Worm (Caenorhabditis elegans) whole organism, L4 larva: ENCODE results near the gene str-145.

Experiments used
- D1046.2 ChIP-seq: fragments of 200-800 bp; sonication (Bioruptor generic); IDR thresholded peaks from 2 replicates; pipeline ENCODE4 v1.3.6; 2022; ENCODE audit warnings: missing genetic modification characterization, missing compliant biosample characterization
- F10B5.3 ChIP-seq: sonication (generic microtip); optimal IDR thresholded peaks from 2 replicates; lab custom pipeline; 2016; ENCODE audit warnings: mild to moderate bottlenecking, missing genetic modification characterization, missing compliant biosample characterization
- F26F4.8 ChIP-seq: fragments of 200-800 bp; sonication (Bioruptor generic); conservative IDR thresholded peaks from 2 replicates; pipeline ENCODE4 v1.3.6; 2022; ENCODE audit warnings: missing genetic modification characterization, missing compliant biosample characterization
- F44E2.7 ChIP-seq: fragments of 200-800 bp; sonication (Bioruptor generic); IDR thresholded peaks from 2 replicates; pipeline ENCODE4 v2.1.2; 2022; ENCODE audit warnings: missing genetic modification characterization, missing compliant biosample characterization
- F49E8.2 ChIP-seq: sonication (generic microtip); optimal IDR thresholded peaks from 2 replicates; lab custom pipeline; 2016; ENCODE audit warnings: missing compliant biosample characterization, mild to moderate bottlenecking, missing genetic modification characterization, borderline replicate concordance
- R02D3.7 ChIP-seq: fragments of 150-350 bp; sonication (generic microtip); optimal IDR thresholded peaks from 3 replicates; lab custom pipeline; 2014; ENCODE audit warnings: missing biosample characterization, missing genetic modification characterization
- Y5F2A.4 ChIP-seq: fragments of 200-800 bp; sonication (Bioruptor generic); optimal IDR thresholded peaks from 2 replicates; lab custom pipeline; 2018; ENCODE audit warnings: mild to moderate bottlenecking, missing genetic modification characterization, missing compliant biosample characterization
- Y75B8A.6 ChIP-seq: fragments of 200-800 bp; sonication (Bioruptor generic); IDR thresholded peaks from 2 replicates; pipeline ENCODE4 v1.3.6; 2022; ENCODE audit warnings: missing genetic modification reagents, missing genetic modification characterization, missing compliant biosample characterization
- ZK546.5 ChIP-seq, 2 experiments: sonication (generic microtip); optimal IDR thresholded peaks; 2 replicates each; lab custom pipeline; 2017; ENCODE audit warnings: missing biosample characterization in 2 of 2, missing genetic modification characterization in 2 of 2
- aly-2 ChIP-seq: sonication (generic microtip); optimal IDR thresholded peaks from 2 replicates; lab custom pipeline; 2018; ENCODE audit warnings: missing biosample characterization, missing genetic modification characterization
- arid-1 ChIP-seq: fragments of 200-800 bp; sonication (Bioruptor generic); conservative IDR thresholded peaks from 2 replicates; pipeline ENCODE4 v1.3.6; 2022; ENCODE audit warnings: missing genetic modification reagents, missing genetic modification characterization, missing compliant biosample characterization
- attf-4 ChIP-seq: sonication (generic microtip); optimal IDR thresholded peaks from 3 replicates; lab custom pipeline; 2017; ENCODE audit warnings: missing biosample characterization, missing genetic modification characterization
- ceh-20 ChIP-seq: fragments of 200-800 bp; sonication (Bioruptor generic); IDR thresholded peaks from 2 replicates; pipeline ENCODE4 v1.3.6; 2022; ENCODE audit warnings: missing genetic modification reagents, missing genetic modification characterization, missing compliant biosample characterization
- ceh-32 ChIP-seq: sonication (generic microtip); optimal IDR thresholded peaks from 2 replicates; lab custom pipeline; 2016; ENCODE audit warnings: mild to moderate bottlenecking, missing genetic modification characterization, missing compliant biosample characterization; ENCODE audit not compliant: poor library complexity
- ceh-44 ChIP-seq: fragments of 200-800 bp; sonication (Bioruptor generic); IDR thresholded peaks from 2 replicates; pipeline ENCODE4 v1.3.6; 2022; ENCODE audit warnings: missing genetic modification reagents, missing genetic modification characterization, missing compliant biosample characterization
- ceh-82 ChIP-seq: sonication (generic microtip); optimal IDR thresholded peaks from 2 replicates; lab custom pipeline; 2017; ENCODE audit warnings: missing biosample characterization, missing genetic modification characterization
- cey-2 ChIP-seq: sonication (generic microtip); optimal IDR thresholded peaks from 3 replicates; lab custom pipeline; 2017; ENCODE audit warnings: missing genetic modification characterization, mild to moderate bottlenecking, missing compliant biosample characterization, antibody characterized with exemption, borderline replicate concordance; ENCODE audit not compliant: insufficient read depth
- ctbp-1 ChIP-seq: fragments of 200-800 bp; sonication (Bioruptor generic); IDR thresholded peaks from 2 replicates; pipeline ENCODE4 v1.3.6; 2022; ENCODE audit warnings: missing genetic modification reagents, missing genetic modification characterization, missing compliant biosample characterization
- daf-16 ChIP-seq, 3 experiments: sonication (generic microtip); optimal IDR thresholded peaks; 2 replicates each; lab custom pipeline; 2016 to 2017; ENCODE audit warnings: missing genetic modification characterization in 3 of 3, missing genetic modification reagents in 3 of 3, mild to moderate bottlenecking in 2 of 3, missing compliant biosample characterization in 2 of 3, missing biosample characterization in 1 of 3, moderate library complexity in 1 of 3
- daf-19 ChIP-seq: fragments of 200-800 bp; sonication (Bioruptor generic); conservative IDR thresholded peaks from 2 replicates; pipeline ENCODE4 v1.3.6; 2022; ENCODE audit warnings: missing genetic modification characterization, missing compliant biosample characterization
- dmd-6 ChIP-seq: fragments of 200-800 bp; sonication (Bioruptor generic); IDR thresholded peaks from 2 replicates; pipeline ENCODE4 v1.3.6; 2022; ENCODE audit warnings: missing genetic modification reagents, missing genetic modification characterization, missing compliant biosample characterization
- dve-1 ChIP-seq: sonication (generic microtip); optimal IDR thresholded peaks from 2 replicates; lab custom pipeline; 2017; ENCODE audit warnings: antibody characterized with exemption, mild to moderate bottlenecking, missing genetic modification characterization, missing compliant biosample characterization; ENCODE audit not compliant: insufficient read depth
- egl-27 ChIP-seq: sonication (generic microtip); optimal IDR thresholded peaks from 3 replicates; lab custom pipeline; 2017; ENCODE audit warnings: missing biosample characterization, missing genetic modification reagents, missing genetic modification characterization
- gei-8 ChIP-seq: fragments of 200-800 bp; sonication (Bioruptor generic); optimal IDR thresholded peaks from 2 replicates; lab custom pipeline; 2018; ENCODE audit warnings: mild to moderate bottlenecking, missing genetic modification characterization, missing compliant biosample characterization
- hif-1 ChIP-seq, 2 experiments: sonication (generic microtip); optimal IDR thresholded peaks; 2 replicates each; lab custom pipeline; 2016 to 2017; ENCODE audit warnings: missing compliant biosample characterization in 2 of 2, missing genetic modification characterization in 2 of 2, missing genetic modification reagents in 2 of 2, missing genotype in 2 of 2, mild to moderate bottlenecking in 1 of 2
- hlh-11 ChIP-seq: fragments of 200-800 bp; sonication (Bioruptor generic); optimal IDR thresholded peaks from 2 replicates; lab custom pipeline; 2018; ENCODE audit warnings: mild to moderate bottlenecking, missing genetic modification characterization, missing compliant biosample characterization
- hlh-30 ChIP-seq: sonication (generic microtip); optimal IDR thresholded peaks from 2 replicates; lab custom pipeline; 2017; ENCODE audit warnings: antibody characterized with exemption, mild to moderate bottlenecking, missing genetic modification characterization, missing compliant biosample characterization; ENCODE audit not compliant: insufficient read depth
- hmg-1.1 ChIP-seq: fragments of 200-800 bp; sonication (Bioruptor generic); IDR thresholded peaks from 2 replicates; pipeline ENCODE4 v1.3.6; 2022; ENCODE audit warnings: missing genetic modification reagents, missing genetic modification characterization, missing compliant biosample characterization
- lin-38 ChIP-seq: fragments of 200-800 bp; sonication (Bioruptor generic); IDR thresholded peaks from 2 replicates; pipeline ENCODE4 v1.3.6; 2022; ENCODE audit warnings: missing genetic modification reagents, missing genetic modification characterization, missing compliant biosample characterization
- lin-39 ChIP-seq: fragments of 150-350 bp; optimal IDR thresholded peaks from 2 replicates; lab custom pipeline; 2014; ENCODE audit warnings: missing biosample characterization, missing genetic modification reagents, missing genetic modification characterization
- lir-3 ChIP-seq: sonication (generic microtip); optimal IDR thresholded peaks from 2 replicates; lab custom pipeline; 2016; ENCODE audit warnings: mild to moderate bottlenecking, missing genetic modification characterization, missing compliant biosample characterization
- lsy-2 ChIP-seq, 2 experiments: fragments of 150-350 bp in 1 of 2; sonication (generic microtip) in 1 of 2; optimal IDR thresholded peaks; 2 replicates each; lab custom pipeline; 2014 to 2017; ENCODE audit warnings: missing biosample characterization in 2 of 2, missing genetic modification characterization in 2 of 2
- madf-5 ChIP-seq, 2 experiments: fragments of 200-800 bp; sonication (Bioruptor generic); IDR thresholded peaks; 2 replicates each; pipeline ENCODE4 v1.3.6; 2022; ENCODE audit warnings: missing compliant biosample characterization in 2 of 2, missing genetic modification characterization in 2 of 2
- mdt-29 ChIP-seq: fragments of 200-800 bp; sonication (Bioruptor generic); IDR thresholded peaks from 2 replicates; pipeline ENCODE4 v1.3.6; 2022; ENCODE audit warnings: missing genetic modification reagents, missing genetic modification characterization, missing compliant biosample characterization
- nhr-10 ChIP-seq: fragments of 150-350 bp; optimal IDR thresholded peaks from 2 replicates; lab custom pipeline; 2014; ENCODE audit warnings: missing biosample characterization, missing genetic modification characterization
- nhr-102 ChIP-seq: sonication (generic microtip); optimal IDR thresholded peaks from 2 replicates; lab custom pipeline; 2016; ENCODE audit warnings: mild to moderate bottlenecking, missing genetic modification characterization, moderate library complexity, missing compliant biosample characterization
- nhr-237 ChIP-seq: sonication (generic microtip); optimal IDR thresholded peaks from 2 replicates; lab custom pipeline; 2017; ENCODE audit warnings: missing biosample characterization, missing genetic modification characterization
- nhr-41 ChIP-seq: fragments of 200-800 bp; sonication (Bioruptor generic); IDR thresholded peaks from 2 replicates; pipeline ENCODE4 v1.3.6; 2022; ENCODE audit warnings: missing genetic modification reagents, missing genetic modification characterization, missing compliant biosample characterization
- nhr-42 ChIP-seq: fragments of 200-800 bp; sonication (Bioruptor generic); IDR thresholded peaks from 2 replicates; pipeline ENCODE4 v1.3.6; 2022; ENCODE audit warnings: missing genetic modification characterization, missing compliant biosample characterization
- nhr-48 ChIP-seq: sonication (generic microtip); optimal IDR thresholded peaks from 2 replicates; lab custom pipeline; 2016; ENCODE audit warnings: mild to moderate bottlenecking, missing genetic modification characterization, missing compliant biosample characterization
- nhr-6 ChIP-seq: fragments of 150-350 bp; optimal IDR thresholded peaks from 2 replicates; lab custom pipeline; 2014; ENCODE audit warnings: missing biosample characterization, missing genetic modification characterization
- nhr-76 ChIP-seq: fragments of 150-350 bp; optimal IDR thresholded peaks from 2 replicates; lab custom pipeline; 2014; ENCODE audit warnings: missing biosample characterization, missing genetic modification characterization
- nhr-77 ChIP-seq: fragments of 150-350 bp; optimal IDR thresholded peaks from 2 replicates; lab custom pipeline; 2014; ENCODE audit warnings: missing biosample characterization, missing genetic modification characterization
- php-3 ChIP-seq: fragments of 200-800 bp; sonication (Bioruptor generic); IDR thresholded peaks from 2 replicates; pipeline ENCODE4 v1.3.6; 2022; ENCODE audit warnings: missing genetic modification reagents, missing genetic modification characterization, missing compliant biosample characterization
- saeg-2 ChIP-seq: fragments of 200-800 bp; sonication (Bioruptor generic); IDR thresholded peaks from 2 replicates; pipeline ENCODE4 v1.3.6; 2022; ENCODE audit warnings: missing genetic modification reagents, missing genetic modification characterization, missing compliant biosample characterization
- sdz-12 ChIP-seq: fragments of 200-800 bp; sonication (Bioruptor generic); optimal IDR thresholded peaks from 2 replicates; lab custom pipeline; 2018; ENCODE audit warnings: mild to moderate bottlenecking, missing genetic modification characterization, missing compliant biosample characterization
- set-16 ChIP-seq: fragments of 200-800 bp; sonication (Bioruptor generic); IDR thresholded peaks from 2 replicates; pipeline ENCODE4 v1.3.6; 2022; ENCODE audit warnings: missing genetic modification reagents, missing genetic modification characterization, missing compliant biosample characterization
- spr-1 ChIP-seq: sonication (generic microtip); optimal IDR thresholded peaks from 2 replicates; lab custom pipeline; 2016; ENCODE audit warnings: mild to moderate bottlenecking, missing genetic modification characterization, missing compliant biosample characterization
- tag-97 ChIP-seq: fragments of 200-800 bp; sonication (Bioruptor generic); IDR thresholded peaks from 2 replicates; pipeline ENCODE4 v1.3.6; 2022; ENCODE audit warnings: missing genetic modification characterization, missing compliant biosample characterization
- unc-39 ChIP-seq: sonication (generic microtip); optimal IDR thresholded peaks from 2 replicates; lab custom pipeline; 2017; ENCODE audit warnings: missing biosample characterization, missing genetic modification characterization
- ztf-11 ChIP-seq: fragments of 150-350 bp; optimal IDR thresholded peaks from 2 replicates; lab custom pipeline; 2014; ENCODE audit warnings: missing biosample characterization, missing genetic modification characterization

str-145 gene

DNA sequence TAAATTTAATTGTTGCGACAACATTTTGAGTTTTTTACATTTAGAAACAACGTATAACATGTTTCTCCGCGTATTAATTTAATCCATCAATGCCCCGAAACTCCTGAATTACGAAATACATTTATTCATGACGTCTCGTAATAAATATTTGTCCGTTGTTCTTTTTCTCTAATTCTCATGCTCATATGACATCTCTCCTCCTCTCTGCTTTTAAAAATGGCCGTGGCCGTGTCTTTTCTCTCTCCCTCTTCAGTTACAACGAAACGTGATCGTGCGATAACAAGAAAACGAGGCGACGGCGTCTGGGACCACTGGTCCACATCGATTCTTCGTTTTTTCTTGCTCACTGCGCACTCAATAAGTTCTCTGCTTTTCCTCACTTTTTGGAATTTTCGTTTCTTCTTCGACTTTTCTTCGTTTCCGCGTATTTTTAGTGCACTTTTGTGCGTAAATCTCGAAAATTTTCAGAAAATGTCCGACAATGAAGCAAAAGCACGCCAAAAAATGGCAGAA is 32.1 kb upstream of the str-145 start, which contains the start of gene snap-1 (continued):
- TF ChIP-seq ctbp-1 (GFP tag; lab: Robert Waterston, UW): peak; percentile 58; the same call in 1 of the 2 replicates
- TF ChIP-seq ceh-44 (GFP tag; lab: Robert Waterston, UW): peak; percentile 36; the same call in 1 of the 2 replicates
- no peak for TF ChIP-seq daf-16 (GFP tag; optimal IDR thresholded peaks at IDR 0.05; lab: Kevin White, UChicago)
- TF ChIP-seq daf-16 (tag; optimal IDR thresholded peaks at IDR 0.05; lab: Kevin White, UChicago): peak; percentile 57
- TF ChIP-seq nhr-41 (GFP tag; lab: Robert Waterston, UW): no peak
- TF ChIP-seq nhr-6 (tag; lab: Kevin White, UChicago): no peak
- TF ChIP-seq sdz-12 (GFP tag; lab: Kevin White, UChicago): no peak
- TF ChIP-seq unc-39 (tag; lab: Kevin White, UChicago): no peak
- no peak for TF ChIP-seq cey-2 (tag; lab: Kevin White, UChicago)
- no peak for TF ChIP-seq gei-8 (GFP tag; lab: Kevin White, UChicago)
- TF ChIP-seq lir-3 (tag; lab: Kevin White, UChicago): no peak
- peak; percentile 93 for TF ChIP-seq hlh-30
- no peak for TF ChIP-seq aly-2 (tag; lab: Kevin White, UChicago)
- TF ChIP-seq daf-19 (GFP tag; lab: Robert Waterston, UW): no peak
- TF ChIP-seq ZK546.5 (tag; optimal IDR thresholded peaks at IDR 0.05; lab: Kevin White, UChicago): no peak
- no peak for TF ChIP-seq nhr-76 (tag; lab: Kevin White, UChicago)
- no peak for TF ChIP-seq nhr-10
- TF ChIP-seq hif-1 (tag; optimal IDR thresholded peaks at IDR 0.05; lab: Kevin White, UChicago): no peak
- TF ChIP-seq lin-38 (GFP tag; lab: Robert Waterston, UW): no peak
- TF ChIP-seq nhr-48 (tag; lab: Kevin White, UChicago): no peak
- no peak for TF ChIP-seq ceh-20
- TF ChIP-seq R02D3.7 (tag; lab: Kevin White, UChicago): no peak
- TF ChIP-seq F44E2.7 (GFP tag; lab: Robert Waterston, UW): no peak
- no peak for TF ChIP-seq F10B5.3 (tag; lab: Kevin White, UChicago)
- TF ChIP-seq dmd-6 (GFP tag; lab: Robert Waterston, UW): no peak; the same call in 1 of the 2 replicates
- TF ChIP-seq set-16 (GFP tag; lab: Robert Waterston, UW): no peak
- TF ChIP-seq hlh-11 (tag; lab: Kevin White, UChicago): peak; percentile 66
- no peak for TF ChIP-seq nhr-102 (tag; lab: Kevin White, UChicago)
- TF ChIP-seq nhr-77: no peak
- no peak for TF ChIP-seq lin-39 (tag; lab: Kevin White, UChicago)
- TF ChIP-seq Y5F2A.4 (GFP tag; lab: Kevin White, UChicago): no peak
- no peak for TF ChIP-seq php-3 (GFP tag; lab: Robert Waterston, UW)
- TF ChIP-seq lsy-2 (tag; optimal IDR thresholded peaks at IDR 0.05; lab: Kevin White, UChicago): peak in 1 of 2 experiments; percentile 75
- TF ChIP-seq mdt-29 (GFP tag; lab: Robert Waterston, UW): no peak
- no peak for TF ChIP-seq attf-4 (tag; lab: Kevin White, UChicago)
- TF ChIP-seq Y75B8A.6: no peak
- no peak for TF ChIP-seq nhr-237 (tag; lab: Kevin White, UChicago)
- TF ChIP-seq spr-1: no peak
- no peak for TF ChIP-seq egl-27 (tag; lab: Kevin White, UChicago)
- no peak for TF ChIP-seq tag-97 (GFP tag; lab: Robert Waterston, UW)
- TF ChIP-seq dve-1: peak; percentile 26
- TF ChIP-seq nhr-42 (GFP tag; lab: Robert Waterston, UW): no peak
- peak; percentile 57 for TF ChIP-seq hmg-1.1 (GFP tag; lab: Robert Waterston, UW)
- no peak for TF ChIP-seq arid-1 (GFP tag; lab: Robert Waterston, UW)
- TF ChIP-seq ceh-32 (tag; lab: Kevin White, UChicago): no peak
- TF ChIP-seq saeg-2 (GFP tag; lab: Robert Waterston, UW): no peak
- TF ChIP-seq F49E8.2 (tag; lab: Kevin White, UChicago): no peak
- TF ChIP-seq ztf-11 (tag; lab: Kevin White, UChicago): no peak
- TF ChIP-seq ceh-82 (tag; lab: Kevin White, UChicago): no peak
- no peak for TF ChIP-seq madf-5 (GFP tag; IDR thresholded peaks at IDR 0.05; lab: Robert Waterston, UW)
- TF ChIP-seq D1046.2 (GFP tag; lab: Robert Waterston, UW): no peak
- no peak for TF ChIP-seq F26F4.8
